Worm (Caenorhabditis elegans) whole organism, young adult: Measurements from ENCODE around the gene col-95.

Source experiments
- C06A6.2 ChIP-seq: fragments of 200-800 bp; sonication (Bioruptor generic); conservative IDR thresholded peaks from 2 replicates; pipeline ENCODE4 v1.3.6; 2022; ENCODE audit warnings: missing genetic modification characterization, missing compliant biosample characterization
- D2030.7 ChIP-seq: fragments of 200-800 bp; sonication (Bioruptor generic); IDR thresholded peaks from 2 replicates; pipeline ENCODE4 v1.3.6; 2022; ENCODE audit warnings: missing genetic modification reagents, missing genetic modification characterization, missing compliant biosample characterization
- F22D6.2 ChIP-seq: sonication (generic microtip); optimal IDR thresholded peaks from 2 replicates; lab custom pipeline; 2016; ENCODE audit warnings: mild to moderate bottlenecking, missing genetic modification characterization, missing compliant biosample characterization
- F57A8.1 ChIP-seq: fragments of 200-800 bp; sonication (Bioruptor generic); optimal IDR thresholded peaks from 2 replicates; lab custom pipeline; 2018; ENCODE audit warnings: mild to moderate bottlenecking, missing genetic modification characterization, moderate library complexity, missing compliant biosample characterization
- T07F8.4 ChIP-seq: sonication (generic microtip); optimal IDR thresholded peaks from 2 replicates; lab custom pipeline; 2016; ENCODE audit warnings: mild to moderate bottlenecking, missing genetic modification characterization, moderate library complexity, missing compliant biosample characterization
- Y56A3A.18 ChIP-seq: fragments of 200-800 bp; sonication (Bioruptor generic); IDR thresholded peaks from 2 replicates; pipeline ENCODE4 v1.3.6; 2022; ENCODE audit warnings: missing genetic modification reagents, missing genetic modification characterization, missing compliant biosample characterization
- Y67H2A.10 ChIP-seq: fragments of 200-800 bp; sonication (Bioruptor generic); conservative IDR thresholded peaks from 2 replicates; pipeline ENCODE4 v1.3.6; 2022; ENCODE audit warnings: missing genetic modification reagents, missing genetic modification characterization, missing compliant biosample characterization
- Y79H2A.3 ChIP-seq: fragments of 200-800 bp; sonication (Bioruptor generic); conservative IDR thresholded peaks from 2 replicates; pipeline ENCODE4 v1.3.6; 2022; ENCODE audit warnings: missing genetic modification reagents, missing genetic modification characterization, missing compliant biosample characterization
- attf-5 ChIP-seq: fragments of 200-800 bp; sonication (Bioruptor generic); optimal IDR thresholded peaks from 2 replicates; lab custom pipeline; 2018; ENCODE audit warnings: mild to moderate bottlenecking, missing genetic modification characterization, missing compliant biosample characterization
- attf-6 ChIP-seq: fragments of 200-800 bp; sonication (Bioruptor generic); IDR thresholded peaks from 2 replicates; pipeline ENCODE4 v1.3.6; 2022; ENCODE audit warnings: missing genetic modification reagents, missing genetic modification characterization, missing compliant biosample characterization
- ccch-3 ChIP-seq: fragments of 200-800 bp; sonication (Bioruptor generic); optimal IDR thresholded peaks from 2 replicates; lab custom pipeline; 2018; ENCODE audit warnings: mild to moderate bottlenecking, missing genetic modification characterization, missing compliant biosample characterization
- ceh-58 ChIP-seq: fragments of 200-800 bp; sonication (Bioruptor generic); IDR thresholded peaks from 2 replicates; pipeline ENCODE4 v1.3.6; 2022; ENCODE audit warnings: missing genetic modification characterization, missing compliant biosample characterization
- ceh-79 ChIP-seq: sonication (generic microtip); optimal IDR thresholded peaks from 2 replicates; lab custom pipeline; 2017; ENCODE audit warnings: mild to moderate bottlenecking, missing genetic modification characterization, missing compliant biosample characterization
- die-1 ChIP-seq: sonication (generic microtip); optimal IDR thresholded peaks from 2 replicates; lab custom pipeline; 2016; ENCODE audit warnings: missing genotype, mild to moderate bottlenecking, missing genetic modification characterization, missing compliant biosample characterization
- dox-1 ChIP-seq: fragments of 200-800 bp; sonication (Bioruptor generic); IDR thresholded peaks from 2 replicates; pipeline ENCODE4 v1.3.6; 2022; ENCODE audit warnings: missing genetic modification reagents, missing genetic modification characterization, missing compliant biosample characterization
- dpff-1 ChIP-seq: sonication (generic microtip); optimal IDR thresholded peaks from 2 replicates; lab custom pipeline; 2017; ENCODE audit warnings: mild to moderate bottlenecking, missing genetic modification characterization, missing compliant biosample characterization
- egrh-3 ChIP-seq: fragments of 200-800 bp; sonication (Bioruptor generic); IDR thresholded peaks from 2 replicates; pipeline ENCODE4 v1.3.6; 2022; ENCODE audit warnings: missing genetic modification reagents, missing genetic modification characterization, missing compliant biosample characterization
- ekl-4 ChIP-seq: fragments of 200-800 bp; sonication (Bioruptor generic); IDR thresholded peaks from 2 replicates; pipeline ENCODE4 v1.3.6; 2022; ENCODE audit warnings: missing genetic modification reagents, missing genetic modification characterization, missing compliant biosample characterization
- fkh-3 ChIP-seq: sonication (generic microtip); optimal IDR thresholded peaks from 2 replicates; lab custom pipeline; 2016; ENCODE audit warnings: mild to moderate bottlenecking, missing genetic modification characterization, missing compliant biosample characterization
- gei-17 ChIP-seq: fragments of 200-800 bp; sonication (Bioruptor generic); optimal IDR thresholded peaks from 2 replicates; lab custom pipeline; 2018; ENCODE audit warnings: mild to moderate bottlenecking, missing genetic modification characterization, missing compliant biosample characterization
- him-1 ChIP-seq: sonication (generic microtip); optimal IDR thresholded peaks from 2 replicates; lab custom pipeline; 2016; ENCODE audit warnings: missing genotype, missing genetic modification reagents, missing genetic modification characterization, missing compliant biosample characterization
- hlh-12 ChIP-seq: sonication (generic microtip); optimal IDR thresholded peaks from 2 replicates; lab custom pipeline; 2016; ENCODE audit warnings: missing genetic modification characterization, missing compliant biosample characterization
- lag-1 ChIP-seq: fragments of 200-800 bp; sonication (Bioruptor generic); IDR thresholded peaks from 2 replicates; pipeline ENCODE4 v1.3.6; 2022; ENCODE audit warnings: missing genetic modification reagents, missing genetic modification characterization, missing compliant biosample characterization
- let-526 ChIP-seq: fragments of 200-800 bp; sonication (Bioruptor generic); IDR thresholded peaks from 2 replicates; pipeline ENCODE4 v1.3.6; 2022; ENCODE audit warnings: missing genetic modification reagents, missing genetic modification characterization, missing compliant biosample characterization
- lin-54 ChIP-seq: fragments of 200-800 bp; sonication (Bioruptor generic); optimal IDR thresholded peaks from 2 replicates; lab custom pipeline; 2018; ENCODE audit warnings: mild to moderate bottlenecking, missing genetic modification characterization, missing compliant biosample characterization
- lir-1 ChIP-seq: fragments of 200-800 bp; sonication (Bioruptor generic); conservative IDR thresholded peaks from 2 replicates; pipeline ENCODE4 v1.3.6; 2022; ENCODE audit warnings: missing genetic modification reagents, missing genetic modification characterization, missing compliant biosample characterization
- madf-10 ChIP-seq: sonication (generic microtip); optimal IDR thresholded peaks from 2 replicates; lab custom pipeline; 2016; ENCODE audit warnings: mild to moderate bottlenecking, missing genetic modification characterization, missing compliant biosample characterization
- madf-3 ChIP-seq: fragments of 200-800 bp; sonication (Bioruptor generic); IDR thresholded peaks from 2 replicates; pipeline ENCODE4 v1.3.6; 2022; ENCODE audit warnings: missing genetic modification reagents, missing genetic modification characterization, missing compliant biosample characterization
- madf-8 ChIP-seq: fragments of 200-800 bp; sonication (Bioruptor generic); conservative IDR thresholded peaks from 2 replicates; pipeline ENCODE4 v1.3.6; 2022; ENCODE audit warnings: missing genetic modification reagents, missing genetic modification characterization, missing compliant biosample characterization
- mxl-1 ChIP-seq: sonication (generic microtip); optimal IDR thresholded peaks from 2 replicates; lab custom pipeline; 2016; ENCODE audit warnings: missing genetic modification characterization, missing compliant biosample characterization
- nfya-2 ChIP-seq: fragments of 200-800 bp; sonication (Bioruptor generic); IDR thresholded peaks from 2 replicates; pipeline ENCODE4 v1.3.6; 2022; ENCODE audit warnings: missing genetic modification reagents, missing genetic modification characterization, missing compliant biosample characterization
- nhr-27 ChIP-seq: fragments of 200-800 bp; sonication (Bioruptor generic); optimal IDR thresholded peaks from 2 replicates; lab custom pipeline; 2018; ENCODE audit warnings: mild to moderate bottlenecking, missing genetic modification characterization, moderate library complexity, missing compliant biosample characterization
- nhr-80 ChIP-seq: sonication (generic microtip); optimal IDR thresholded peaks from 2 replicates; lab custom pipeline; 2016; ENCODE audit warnings: missing genetic modification characterization, missing compliant biosample characterization
- nhr-90 ChIP-seq: sonication (generic microtip); optimal IDR thresholded peaks from 2 replicates; lab custom pipeline; 2016; ENCODE audit warnings: missing genotype, mild to moderate bottlenecking, missing genetic modification characterization, missing compliant biosample characterization
- pbrm-1 ChIP-seq: fragments of 200-800 bp; sonication (Bioruptor generic); IDR thresholded peaks from 2 replicates; pipeline ENCODE4 v1.3.6; 2022; ENCODE audit warnings: missing genetic modification reagents, missing genetic modification characterization, missing compliant biosample characterization
- rcor-1 ChIP-seq: fragments of 200-800 bp; sonication (Bioruptor generic); IDR thresholded peaks from 2 replicates; pipeline ENCODE4 v1.3.6; 2022; ENCODE audit warnings: missing genetic modification reagents, missing genetic modification characterization, missing compliant biosample characterization
- repo-1 ChIP-seq: sonication (generic microtip); optimal IDR thresholded peaks from 2 replicates; lab custom pipeline; 2017; ENCODE audit warnings: mild to moderate bottlenecking, missing genetic modification characterization, missing compliant biosample characterization
- snpc-1.1 ChIP-seq: sonication (generic microtip); optimal IDR thresholded peaks from 2 replicates; lab custom pipeline; 2017; ENCODE audit warnings: missing genetic modification characterization, mild to moderate bottlenecking, missing compliant biosample characterization, antibody characterized with exemption, moderate library complexity, missing genotype, missing genetic modification reagents; ENCODE audit not compliant: insufficient read depth
- snpc-1.3 ChIP-seq: sonication (generic microtip); optimal IDR thresholded peaks from 2 replicates; lab custom pipeline; 2017; ENCODE audit warnings: missing genetic modification characterization, mild to moderate bottlenecking, missing compliant biosample characterization, antibody characterized with exemption, moderate library complexity, missing genotype, missing genetic modification reagents; ENCODE audit not compliant: insufficient read depth
- unc-130 ChIP-seq: sonication (generic microtip); optimal IDR thresholded peaks from 2 replicates; lab custom pipeline; 2016; ENCODE audit warnings: missing genetic modification reagents, missing genetic modification characterization, missing compliant biosample characterization
- xnd-1 ChIP-seq: sonication (generic microtip); optimal IDR thresholded peaks from 2 replicates; lab custom pipeline; 2016; ENCODE audit warnings: missing genotype, missing genetic modification reagents, missing genetic modification characterization, missing compliant biosample characterization
- zfh-2 ChIP-seq: fragments of 200-800 bp; sonication (Bioruptor generic); conservative IDR thresholded peaks from 2 replicates; pipeline ENCODE4 v1.3.6; 2022; ENCODE audit warnings: missing genetic modification reagents, missing genetic modification characterization, missing compliant biosample characterization

The col-95 gene

ce11 chrIII:11694975-11695374, 8.8 kb upstream of the col-95 start, which contains the start of gene Y41C4A.22:
Gene Y41C4A.22, plus strand, starts transcription at chrIII:11695275.
- TF ChIP-seq lin-54 (GFP tag; lab: Kevin White, UChicago) = no peak
- TF ChIP-seq attf-6 (GFP tag; lab: Robert Waterston, UW) = 0 out of 2 replicates have a peak, but pooled peaks have one; percentile 18

ce11 chrIII:11696273-11696672, 7.5 kb upstream of the col-95 start, which contains the start of gene Y41C4A.6:
Gene Y41C4A.6, plus strand, starts transcription at chrIII:11696573.
- no peak for TF ChIP-seq pbrm-1 (GFP tag; lab: Robert Waterston, UW)
- no peak for TF ChIP-seq snpc-1.3
- TF ChIP-seq die-1 (tag; lab: Kevin White, UChicago) = no peak
- TF ChIP-seq hlh-12 (tag; lab: Kevin White, UChicago) = no peak
- no peak for TF ChIP-seq attf-5 (GFP tag; lab: Kevin White, UChicago)
- TF ChIP-seq Y67H2A.10 (GFP tag; lab: Robert Waterston, UW) = no peak
- no peak for TF ChIP-seq gei-17

ce11 chrIII:11698569-11698968, 5.2 kb upstream of the col-95 start, which contains the start of gene Y41C4A.7:
Gene Y41C4A.7, plus strand, starts transcription at chrIII:11698869.
- TF ChIP-seq ekl-4 (GFP tag; lab: Robert Waterston, UW) (no peak), Y79H2A.3 (GFP tag; lab: Robert Waterston, UW) (no peak), madf-10 (tag; lab: Kevin White, UChicago) (no peak), madf-8 (GFP tag; lab: Robert Waterston, UW) (no peak), attf-6 (GFP tag; lab: Robert Waterston, UW) (no peak), xnd-1 (tag; lab: Kevin White, UChicago) (no peak)

ce11 chrIII:11699959-11700358, 3.8 kb upstream of the col-95 start, which contains the start of gene pqn-84:
Gene pqn-84, plus strand, starts transcription at chrIII:11700259.
- TF ChIP-seq attf-6 (GFP tag; lab: Robert Waterston, UW) (no peak), F57A8.1 (GFP tag; lab: Kevin White, UChicago) (no peak), lir-1 (GFP tag; lab: Robert Waterston, UW) (no peak), ceh-79 (tag; lab: Kevin White, UChicago) (no peak), madf-3 (GFP tag; lab: Robert Waterston, UW) (no peak), snpc-1.3 (no peak), nhr-80 (tag; lab: Kevin White, UChicago) (no peak), him-1 (tag; lab: Kevin White, UChicago) (no peak), rcor-1 (GFP tag; lab: Robert Waterston, UW) (no peak), T07F8.4 (no peak), attf-5 (GFP tag; lab: Kevin White, UChicago) (no peak), mxl-1 (tag; lab: Kevin White, UChicago) (no peak), lag-1 (GFP tag; lab: Robert Waterston, UW) (no peak), snpc-1.1 (no peak), nhr-90 (tag; lab: Kevin White, UChicago) (no peak), Y56A3A.18 (GFP tag; lab: Robert Waterston, UW) (no peak), nfya-2 (GFP tag; lab: Robert Waterston, UW) (no peak), Y67H2A.10 (GFP tag; lab: Robert Waterston, UW) (no peak), ccch-3 (GFP tag; lab: Kevin White, UChicago) (no peak)
- TF ChIP-seq, all 124 proteins: peak for 0

ce11 chrIII:11701863-11702262, 1.9 kb upstream of the col-95 start:
- TF ChIP-seq fkh-3 (tag; lab: Kevin White, UChicago) = no peak
- peak; percentile 33; the same call in 1 of the 2 replicates for TF ChIP-seq dox-1 (GFP tag; lab: Robert Waterston, UW)
- TF ChIP-seq unc-130 = no peak
- TF ChIP-seq madf-10 (tag; lab: Kevin White, UChicago) = no peak
- TF ChIP-seq ceh-58 = no peak
- no peak for TF ChIP-seq nhr-27 (tag; lab: Kevin White, UChicago)
- no peak for TF ChIP-seq let-526
- no peak for TF ChIP-seq C06A6.2 (GFP tag; lab: Robert Waterston, UW)
- TF ChIP-seq egrh-3 (GFP tag; lab: Robert Waterston, UW) = peak; percentile 98
- TF ChIP-seq D2030.7 (GFP tag; lab: Robert Waterston, UW) = 0 out of 2 replicates have a peak, but pooled peaks have one; percentile 9
- no peak for TF ChIP-seq madf-3 (GFP tag; lab: Robert Waterston, UW)
- TF ChIP-seq F22D6.2 (tag; lab: Kevin White, UChicago) = no peak
- peak; percentile 96 for TF ChIP-seq zfh-2 (GFP tag; lab: Robert Waterston, UW)
- peak; percentile 58 for TF ChIP-seq dpff-1 (tag; lab: Kevin White, UChicago)
- no peak for TF ChIP-seq repo-1 (tag; lab: Kevin White, UChicago)
- TF ChIP-seq snpc-1.3 = no peak
